Fruit fly (Drosophila melanogaster) S2 (cell line): ENCODE measurements around the gene Alg10.
"Not testable (repeated sequence)": the region's sequence is repeated elsewhere in the genome, so short reads cannot be mapped to it uniquely, and the experiment has no call there.

Source experiments
- CG8478 ChIP-seq: fragments of >200 bp; optimal IDR thresholded peaks from 2 replicates; lab custom pipeline; 2018
- CTCF ChIP-seq, 2 experiments: fragments of >200 bp; optimal IDR thresholded peaks; 2 replicates each; lab custom pipeline; 2018

The Alg10 gene

dm6 chr3L:11134886-11135285 lies 29.9 kb upstream of the Alg10 start, which contains the start of gene CG14143:
TSS of gene CG14143 (plus strand) at chr3L:11134987.
- not testable (repeated sequence) for TF ChIP-seq CTCF (optimal IDR thresholded peaks at IDR 0.05; lab: Kevin White, UChicago); CG8478 (lab: Kevin White, UChicago)

dm6 chr3L:11135846-11136245 lies 28.9 kb upstream of the Alg10 start, which contains the start of gene IRSp53:
TSS of gene IRSp53 (plus strand) at chr3L:11136049.
- TF ChIP-seq CG8478 (lab: Kevin White, UChicago) (no peak), CTCF (optimal IDR thresholded peaks at IDR 0.05; lab: Kevin White, UChicago) (no peak)

dm6 chr3L:11136349-11136748 lies 28.4 kb upstream of the Alg10 start:
- TF ChIP-seq CG8478 (lab: Kevin White, UChicago), result no peak
- TF ChIP-seq CTCF (optimal IDR thresholded peaks at IDR 0.05; lab: Kevin White, UChicago), result no peak

dm6 chr3L:11138862-11139261 lies 25.9 kb upstream of the Alg10 start:
- no peak for TF ChIP-seq CG8478 (lab: Kevin White, UChicago)
- TF ChIP-seq CTCF (optimal IDR thresholded peaks at IDR 0.05; lab: Kevin White, UChicago), result no peak

- no peak for TF ChIP-seq CG8478 (lab: Kevin White, UChicago)
- TF ChIP-seq CTCF (optimal IDR thresholded peaks at IDR 0.05; lab: Kevin White, UChicago), result no peak
These were observed 19.7 kb upstream of the Alg10 start for dm6 chr3L:11145065-11145464.

- no peak for TF ChIP-seq CTCF (optimal IDR thresholded peaks at IDR 0.05; lab: Kevin White, UChicago)
- TF ChIP-seq CG8478 (lab: Kevin White, UChicago), result no peak
These were observed 17.1 kb upstream of the Alg10 start for dm6 chr3L:11147675-11148074.

dm6 chr3L:11148478-11149251 lies 16.1 kb upstream of the Alg10 start:
- TF ChIP-seq CG8478 (lab: Kevin White, UChicago), result no peak
- TF ChIP-seq CTCF (optimal IDR thresholded peaks at IDR 0.05; lab: Kevin White, UChicago), result no peak

dm6 chr3L:11150735-11151287 lies 14.0 kb upstream of the Alg10 start, which contains the start of gene CG6216:
TSS of gene CG6216 (minus strand) at chr3L:11150785.
- TF ChIP-seq CTCF (optimal IDR thresholded peaks at IDR 0.05; lab: Kevin White, UChicago), result no peak
- no peak for TF ChIP-seq CG8478 (lab: Kevin White, UChicago)

- TF ChIP-seq CG8478 (lab: Kevin White, UChicago), result no peak
- no peak for TF ChIP-seq CTCF (optimal IDR thresholded peaks at IDR 0.05; lab: Kevin White, UChicago)
These were observed 9.4 kb upstream of the Alg10 start for dm6 chr3L:11155380-11155779.

- TF ChIP-seq CG8478 (lab: Kevin White, UChicago), result no peak
These were observed 4.8 kb downstream of the Alg10 start, which contains the start of the genes wls and Adck5 for dm6 chr3L:11169299-11170181. TSS of gene wls (minus strand) at chr3L:11169625. TSS of gene Adck5 (plus strand) at chr3L:11169817.

- TF ChIP-seq CG8478 (lab: Kevin White, UChicago) (no peak), CTCF (optimal IDR thresholded peaks at IDR 0.05; lab: Kevin White, UChicago) (no peak)
These were observed 8.3 kb downstream of the Alg10 start, which contains the start of gene CG14142 for dm6 chr3L:11173049-11173564. TSS of gene CG14142 (plus strand) at chr3L:11173514.

- TF ChIP-seq CG8478 (lab: Kevin White, UChicago), result no peak
- no peak for TF ChIP-seq CTCF (optimal IDR thresholded peaks at IDR 0.05; lab: Kevin White, UChicago)
These were observed 18.2 kb downstream of the Alg10 start for dm6 chr3L:11182994-11183393.

dm6 chr3L:11183965-11184364 lies 19.2 kb downstream of the Alg10 start:
- TF ChIP-seq CTCF (optimal IDR thresholded peaks at IDR 0.05; lab: Kevin White, UChicago), result no peak
- no peak for TF ChIP-seq CG8478 (lab: Kevin White, UChicago)

dm6 chr3L:11186768-11187167 lies 22.0 kb downstream of the Alg10 start:
- TF ChIP-seq CTCF (optimal IDR thresholded peaks at IDR 0.05; lab: Kevin White, UChicago) (no peak), CG8478 (lab: Kevin White, UChicago) (no peak)
